Worm (Caenorhabditis elegans) whole organism, young adult: ENCODE measurements around the gene R07E5.19.

ENCODE experiments used
- B0035.1 ChIP-seq: sonication (generic microtip); optimal IDR thresholded peaks from 2 replicates; lab custom pipeline; 2016; ENCODE audit warnings: missing genetic modification characterization, mild to moderate bottlenecking, missing compliant biosample characterization, missing genotype, missing genetic modification reagents
- lin-35 ChIP-seq, 3 experiments: fragments of 150-350 bp in 2 of 3; sonication (generic microtip) in 1 of 3; optimal IDR thresholded peaks; 2 replicates each; lab custom pipeline; 2014 to 2018; ENCODE audit warnings: missing biosample characterization in 3 of 3, missing genetic modification characterization in 3 of 3, missing genetic modification reagents in 3 of 3
- rcor-1 ChIP-seq: fragments of 200-800 bp; sonication (Bioruptor generic); IDR thresholded peaks from 2 replicates; pipeline ENCODE4 v1.3.6; 2022; ENCODE audit warnings: missing genetic modification reagents, missing genetic modification characterization, missing compliant biosample characterization
- tbp1 ChIP-seq: fragments of 200-800 bp; sonication (Bioruptor generic); optimal IDR thresholded peaks from 2 replicates; lab custom pipeline; 2018; ENCODE audit warnings: mild to moderate bottlenecking, missing genetic modification characterization, missing compliant biosample characterization
- unc-130 ChIP-seq: sonication (generic microtip); optimal IDR thresholded peaks from 2 replicates; lab custom pipeline; 2016; ENCODE audit warnings: missing genetic modification reagents, missing genetic modification characterization, missing compliant biosample characterization
- ztf-22 ChIP-seq: fragments of 200-800 bp; sonication (Bioruptor generic); optimal IDR thresholded peaks from 2 replicates; lab custom pipeline; 2018; ENCODE audit warnings: mild to moderate bottlenecking, missing genetic modification characterization, moderate library complexity, missing compliant biosample characterization

ce11 chrIII:4415135-4415534 is 2.7 kb downstream of the R07E5.19 start, which contains the start of gene R07E5.11:
- no peak for TF ChIP-seq rcor-1 (GFP tag; lab: Robert Waterston, UW)
- TF ChIP-seq B0035.1 (tag; lab: Kevin White, UChicago), result no peak
- no peak for TF ChIP-seq tbp1 (GFP tag; lab: Kevin White, UChicago)
- TF ChIP-seq ztf-22 (GFP tag; lab: Kevin White, UChicago), result no peak
- TF ChIP-seq lin-35 (GFP tag; optimal IDR thresholded peaks at IDR 0.05; lab: Kevin White, UChicago), result no peak
- TF ChIP-seq unc-130 (GFP tag; lab: Kevin White, UChicago), result no peak
